Worm (Caenorhabditis elegans): ENCODE data around the gene W06D11.5.

W06D11.5 gene

DNA sequence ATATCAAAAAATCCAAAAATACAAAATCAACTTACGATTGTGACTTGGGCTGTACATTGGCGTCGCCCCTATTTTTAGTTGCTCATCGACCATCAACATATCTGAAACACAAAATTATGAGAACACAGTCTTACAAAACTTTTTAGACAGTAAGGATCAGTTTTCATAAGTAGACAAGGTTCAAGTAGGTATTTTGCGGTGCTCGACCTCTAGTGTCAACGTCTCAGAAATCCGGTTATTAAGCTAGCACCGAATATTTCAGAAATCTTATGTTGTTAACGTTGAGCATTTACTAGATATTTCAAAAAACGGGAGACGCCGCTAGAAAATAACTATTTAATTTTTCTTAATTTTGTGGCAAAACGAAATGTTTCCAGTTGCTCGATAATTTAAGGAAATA, 29.1 kb upstream of the W06D11.5 start, which contains the start of gene otpl-8:
otpl-8 (minus strand) TSS at position 101 of the 400 bp plus-strand sequence.
- TF ChIP-seq egl-44 (GFP tag; IDR thresholded peaks at IDR 0.05) (no peak), Y56A3A.18 (GFP tag; IDR thresholded peaks at IDR 0.05) (no peak)

DNA sequence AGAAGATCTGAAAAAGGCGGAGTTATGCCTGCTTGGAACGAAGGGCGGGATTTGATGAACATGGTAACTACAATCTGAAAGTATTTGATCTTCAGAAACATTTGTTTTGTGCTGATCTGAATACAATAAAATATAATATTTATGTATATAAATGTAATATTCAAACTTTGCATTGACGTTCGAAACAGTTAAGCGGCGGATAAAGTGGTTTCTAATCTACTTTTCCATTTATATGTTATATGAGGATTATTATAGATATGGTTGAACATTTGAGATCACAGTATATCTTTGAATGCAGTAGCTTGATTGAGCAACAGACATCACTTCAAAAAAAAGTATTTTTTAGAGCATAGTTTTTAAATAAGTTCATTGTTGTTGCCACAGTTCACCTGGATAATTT, 26.1 kb upstream of the W06D11.5 start, which contains the start of gene H19J13.2:
H19J13.2 (minus strand) TSS at position 101 of the 400 bp plus-strand sequence.
- no peak for TF ChIP-seq nhr-179 (tag; optimal IDR thresholded peaks at IDR 0.05)
- no peak for TF ChIP-seq Y53G8AR.9 (GFP tag; conservative IDR thresholded peaks at IDR 0.05)
- no peak for TF ChIP-seq unc-130 (GFP tag; optimal IDR thresholded peaks at IDR 0.05)
- no peak for TF ChIP-seq Y67H2A.10 (GFP tag; conservative IDR thresholded peaks at IDR 0.05)
- no peak for TF ChIP-seq sptf-2 (GFP tag; optimal IDR thresholded peaks at IDR 0.05)
- no peak for TF ChIP-seq T07F8.4 (tag; optimal IDR thresholded peaks at IDR 0.05)
- no peak for TF ChIP-seq snpc-1.3 (tag; optimal IDR thresholded peaks at IDR 0.05; ENCODE audit: insufficient read depth)
- TF ChIP-seq ztf-25 (GFP tag; IDR thresholded peaks at IDR 0.05), result no peak
- TF ChIP-seq attf-6 (GFP tag; IDR thresholded peaks at IDR 0.05), result no peak
- TF ChIP-seq mcd-1 (GFP tag; IDR thresholded peaks at IDR 0.05), result no peak
- TF ChIP-seq tlf-1 (GFP tag; optimal IDR thresholded peaks at IDR 0.05), result no peak
- TF ChIP-seq zfh-2 (GFP tag; conservative IDR thresholded peaks at IDR 0.05), result no peak
- no peak for TF ChIP-seq F49E8.2 (tag; optimal IDR thresholded peaks at IDR 0.05; ENCODE audit: insufficient read depth)
- TF ChIP-seq ceh-27 (GFP tag; optimal IDR thresholded peaks at IDR 0.05), result no peak
- no peak for TF ChIP-seq dox-1 (GFP tag; IDR thresholded peaks at IDR 0.05)
- TF ChIP-seq F37B4.10 (GFP tag; IDR thresholded peaks at IDR 0.05), result no peak
- TF ChIP-seq somi-1 (GFP tag; optimal IDR thresholded peaks at IDR 0.05), result no peak
- no peak for TF ChIP-seq egrh-3 (GFP tag; IDR thresholded peaks at IDR 0.05)
- no peak for TF ChIP-seq ztf-26 (tag; optimal IDR thresholded peaks at IDR 0.05)

DNA sequence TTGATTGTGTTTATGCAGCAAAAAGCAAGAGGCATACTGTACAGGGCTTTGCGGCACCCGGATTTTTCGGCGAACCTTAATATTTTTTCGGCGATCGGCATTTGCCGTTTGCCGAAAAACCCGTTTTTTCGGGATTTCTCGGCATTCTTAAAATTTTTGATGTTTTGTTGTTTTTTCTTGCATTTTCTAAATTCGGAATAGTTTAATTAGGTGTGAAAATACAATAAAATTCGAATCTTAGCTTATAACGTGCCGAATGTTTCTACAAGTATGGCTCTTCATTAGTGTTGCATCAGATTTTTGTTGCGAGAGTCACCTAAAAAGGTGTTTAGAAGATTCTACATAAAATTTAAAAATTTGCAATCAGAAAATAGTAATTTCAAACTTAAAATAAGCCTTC, 24.4 kb upstream of the W06D11.5 start, which contains the start of gene C04B4.6:
C04B4.6 (minus strand) TSS at position 101 of the 400 bp plus-strand sequence.
- TF ChIP-seq D2030.7 (GFP tag; IDR thresholded peaks at IDR 0.05) (no peak), tbx-9 (tag; optimal IDR thresholded peaks at IDR 0.05; ENCODE audit: borderline replicate concordance) (no peak), lsy-27 (tag; optimal IDR thresholded peaks at IDR 0.05; ENCODE audit: borderline replicate concordance, insufficient read depth) (no peak), ztf-26 (tag; optimal IDR thresholded peaks at IDR 0.05) (no peak), bed-2 (GFP tag; IDR thresholded peaks at IDR 0.05) (no peak), unc-62 (GFP tag; optimal IDR thresholded peaks at IDR 0.05) (no peak), madf-3 (GFP tag; IDR thresholded peaks at IDR 0.05) (no peak), lsl-1 (GFP tag; optimal IDR thresholded peaks at IDR 0.05) (no peak), mel-28 (tag; optimal IDR thresholded peaks at IDR 0.05; ENCODE audit: borderline replicate concordance) (no peak), F37B4.10 (GFP tag; IDR thresholded peaks at IDR 0.05) (no peak), nhr-179 (tag; optimal IDR thresholded peaks at IDR 0.05) (no peak), Y95B8A.8 (GFP tag; IDR thresholded peaks at IDR 0.05) (no peak), Y53F4B.3 (GFP tag; IDR thresholded peaks at IDR 0.05) (no peak), nhr-80 (tag; optimal IDR thresholded peaks at IDR 0.05) (no peak), F55B11.4 (tag; optimal IDR thresholded peaks at IDR 0.05; ENCODE audit: borderline replicate concordance, insufficient read depth) (no peak), aptf-3 (GFP tag; IDR thresholded peaks at IDR 0.05) (no peak), attf-3 (GFP tag; conservative IDR thresholded peaks at IDR 0.05) (no peak)
